Worm (Caenorhabditis elegans) whole organism, late embryonic: ENCODE data around the gene clec-24.

Experiments used
- C38D4.7 ChIP-seq: fragments of 200-800 bp; sonication (Bioruptor generic); optimal IDR thresholded peaks from 2 replicates; lab custom pipeline; 2018; ENCODE audit warnings: mild to moderate bottlenecking, missing genetic modification characterization, moderate library complexity, missing compliant biosample characterization
- F13H6.1 ChIP-seq: sonication (generic microtip); optimal IDR thresholded peaks from 2 replicates; lab custom pipeline; 2016; ENCODE audit warnings: missing genetic modification characterization, missing compliant biosample characterization
- K02D7.2 ChIP-seq: sonication (generic microtip); optimal IDR thresholded peaks from 2 replicates; lab custom pipeline; 2017; ENCODE audit warnings: mild to moderate bottlenecking, missing genetic modification characterization, missing compliant biosample characterization
- K09A11.1 ChIP-seq: sonication (generic microtip); optimal IDR thresholded peaks from 2 replicates; lab custom pipeline; 2017; ENCODE audit warnings: antibody characterized with exemption, mild to moderate bottlenecking, missing genetic modification characterization, missing compliant biosample characterization; ENCODE audit not compliant: insufficient read depth
- T23F11.4 ChIP-seq: fragments of 200-800 bp; sonication (Bioruptor generic); optimal IDR thresholded peaks from 2 replicates; lab custom pipeline; 2018; ENCODE audit warnings: mild to moderate bottlenecking, missing genetic modification characterization, missing compliant biosample characterization
- Y22D7AL.16 ChIP-seq: sonication (generic microtip); optimal IDR thresholded peaks from 2 replicates; lab custom pipeline; 2016; ENCODE audit warnings: missing genetic modification characterization, missing compliant biosample characterization
- ceh-14 ChIP-seq: sonication (generic microtip); optimal IDR thresholded peaks from 2 replicates; lab custom pipeline; 2016; ENCODE audit warnings: missing genotype, missing genetic modification characterization, missing compliant biosample characterization
- ceh-19 ChIP-seq: fragments of 200-800 bp; sonication (Bioruptor generic); optimal IDR thresholded peaks from 2 replicates; lab custom pipeline; 2018; ENCODE audit warnings: mild to moderate bottlenecking, missing genetic modification characterization, missing compliant biosample characterization
- ceh-2 ChIP-seq: sonication (generic microtip); optimal IDR thresholded peaks from 2 replicates; lab custom pipeline; 2016; ENCODE audit warnings: missing genotype, missing genetic modification characterization, missing compliant biosample characterization
- ceh-22 ChIP-seq: sonication (generic microtip); optimal IDR thresholded peaks from 2 replicates; lab custom pipeline; 2017; ENCODE audit warnings: missing biosample characterization, missing genetic modification characterization
- ceh-34 ChIP-seq: sonication (generic microtip); optimal IDR thresholded peaks from 2 replicates; lab custom pipeline; 2016; ENCODE audit warnings: mild to moderate bottlenecking, missing genetic modification characterization, missing compliant biosample characterization
- ceh-6 ChIP-seq: fragments of 200-800 bp; sonication (Bioruptor generic); optimal IDR thresholded peaks from 2 replicates; lab custom pipeline; 2018; ENCODE audit warnings: mild to moderate bottlenecking, missing genetic modification characterization, missing compliant biosample characterization
- che-1 ChIP-seq: sonication (generic microtip); optimal IDR thresholded peaks from 2 replicates; lab custom pipeline; 2016; ENCODE audit warnings: mild to moderate bottlenecking, missing genetic modification characterization, missing compliant biosample characterization
- dmd-4 ChIP-seq: sonication (generic microtip); optimal IDR thresholded peaks from 2 replicates; lab custom pipeline; 2016; ENCODE audit warnings: borderline replicate concordance, missing genetic modification characterization, missing compliant biosample characterization
- elt-2 ChIP-seq: sonication (generic microtip); optimal IDR thresholded peaks from 2 replicates; lab custom pipeline; 2016; ENCODE audit warnings: missing genetic modification reagents, missing genetic modification characterization, missing compliant biosample characterization
- eyg-1 ChIP-seq: sonication (generic microtip); optimal IDR thresholded peaks from 2 replicates; lab custom pipeline; 2016; ENCODE audit warnings: missing genotype, missing genetic modification characterization, missing compliant biosample characterization
- fax-1 ChIP-seq: sonication (generic microtip); optimal IDR thresholded peaks from 2 replicates; lab custom pipeline; 2016; ENCODE audit warnings: missing genotype, missing genetic modification characterization, missing compliant biosample characterization
- fkh-6 ChIP-seq: sonication (generic microtip); optimal IDR thresholded peaks from 2 replicates; lab custom pipeline; 2016; ENCODE audit warnings: missing genetic modification characterization, missing compliant biosample characterization
- gmeb-2 ChIP-seq: sonication (generic microtip); optimal IDR thresholded peaks from 2 replicates; lab custom pipeline; 2016; ENCODE audit warnings: missing genetic modification characterization, inconsistent platforms, missing compliant biosample characterization
- hlh-13 ChIP-seq: fragments of 200-800 bp; sonication (Bioruptor generic); optimal IDR thresholded peaks from 2 replicates; lab custom pipeline; 2018; ENCODE audit warnings: mild to moderate bottlenecking, missing genetic modification characterization, missing compliant biosample characterization
- hlh-30 ChIP-seq: sonication (generic microtip); optimal IDR thresholded peaks from 2 replicates; lab custom pipeline; 2017; ENCODE audit warnings: antibody characterized with exemption, missing genetic modification characterization, missing compliant biosample characterization; ENCODE audit not compliant: insufficient read depth
- hlh-6 ChIP-seq: sonication (generic microtip); optimal IDR thresholded peaks from 2 replicates; lab custom pipeline; 2016; ENCODE audit warnings: missing genotype, missing genetic modification characterization, missing compliant biosample characterization
- hlh-8 ChIP-seq: sonication (generic microtip); optimal IDR thresholded peaks from 2 replicates; lab custom pipeline; 2016; ENCODE audit warnings: missing genotype, missing genetic modification characterization, missing compliant biosample characterization
- lin-11 ChIP-seq: fragments of 200-800 bp; sonication (Bioruptor generic); optimal IDR thresholded peaks from 2 replicates; lab custom pipeline; 2018; ENCODE audit warnings: mild to moderate bottlenecking, missing genetic modification characterization, missing compliant biosample characterization
- nhr-11 ChIP-seq: fragments of 150-350 bp; optimal IDR thresholded peaks from 2 replicates; lab custom pipeline; 2014; ENCODE audit warnings: missing biosample characterization, missing genetic modification characterization
- odd-2 ChIP-seq: sonication (generic microtip); optimal IDR thresholded peaks from 2 replicates; lab custom pipeline; 2017; ENCODE audit warnings: antibody characterized with exemption, mild to moderate bottlenecking, missing genetic modification characterization, missing compliant biosample characterization
- pag-3 ChIP-seq: sonication (generic microtip); optimal IDR thresholded peaks from 2 replicates; lab custom pipeline; 2016; ENCODE audit warnings: missing compliant biosample characterization, missing genetic modification characterization, borderline replicate concordance
- pat-9 ChIP-seq: fragments of 200-800 bp; sonication (Bioruptor generic); optimal IDR thresholded peaks from 2 replicates; lab custom pipeline; 2018; ENCODE audit warnings: mild to moderate bottlenecking, missing genetic modification characterization, moderate library complexity, missing compliant biosample characterization
- pha-2 ChIP-seq: sonication (generic microtip); optimal IDR thresholded peaks from 2 replicates; lab custom pipeline; 2017; ENCODE audit warnings: mild to moderate bottlenecking, missing genetic modification characterization, missing compliant biosample characterization
- pha-4 ChIP-seq: fragments of 150-350 bp; optimal IDR thresholded peaks from 2 replicates; lab custom pipeline; 2018; ENCODE audit warnings: missing biosample characterization, missing genetic modification reagents, missing genetic modification characterization
- pqm-1 ChIP-seq: sonication (generic microtip); optimal IDR thresholded peaks from 2 replicates; lab custom pipeline; 2016; ENCODE audit warnings: missing genetic modification characterization, missing compliant biosample characterization
- pros-1 ChIP-seq: fragments of 150-350 bp; optimal IDR thresholded peaks from 2 replicates; lab custom pipeline; 2014; ENCODE audit warnings: missing biosample characterization, missing genetic modification reagents, missing genetic modification characterization
- ref-2 ChIP-seq: sonication (generic microtip); optimal IDR thresholded peaks from 2 replicates; lab custom pipeline; 2016; ENCODE audit warnings: missing genetic modification characterization, missing compliant biosample characterization
- sdc-2 ChIP-seq: sonication (generic microtip); optimal IDR thresholded peaks from 2 replicates; lab custom pipeline; 2016; ENCODE audit warnings: missing genotype, missing genetic modification characterization, missing compliant biosample characterization
- sox-2 ChIP-seq: fragments of 200-800 bp; sonication (Bioruptor generic); IDR thresholded peaks from 2 replicates; pipeline ENCODE4 v1.3.6; 2022; ENCODE audit warnings: missing genetic modification reagents, missing genetic modification characterization, missing compliant biosample characterization
- syd-9 ChIP-seq: sonication (generic microtip); optimal IDR thresholded peaks from 2 replicates; lab custom pipeline; 2016; ENCODE audit warnings: mild to moderate bottlenecking, missing genetic modification characterization, moderate library complexity, missing compliant biosample characterization
- unc-3 ChIP-seq, 2 experiments: fragments of 200-800 bp in 1 of 2; sonication (Bioruptor generic) in 1 of 2; sonication (generic microtip) in 1 of 2; conservative IDR thresholded peaks in 1 of 2; optimal IDR thresholded peaks in 1 of 2; 2 replicates each; pipeline versions ENCODE4 v1.3.6 to Lab custom; 2016 to 2022; ENCODE audit warnings: missing compliant biosample characterization in 2 of 2, missing genetic modification characterization in 2 of 2, missing genetic modification reagents in 1 of 2
- unc-55 ChIP-seq: sonication (generic microtip); optimal IDR thresholded peaks from 2 replicates; lab custom pipeline; 2017; ENCODE audit warnings: missing biosample characterization, missing genetic modification reagents, missing genetic modification characterization
- unc-86 ChIP-seq: sonication (generic microtip); optimal IDR thresholded peaks from 2 replicates; lab custom pipeline; 2016; ENCODE audit warnings: missing genetic modification characterization, missing compliant biosample characterization
- zip-5 ChIP-seq: sonication (generic microtip); optimal IDR thresholded peaks from 2 replicates; lab custom pipeline; 2016; ENCODE audit warnings: missing genetic modification characterization, missing compliant biosample characterization

The clec-24 gene

ce11 chrV:16821270-16821737 is 40.5 kb upstream of the clec-24 start, which contains the start of gene T20B3.14:
T20B3.14 (minus strand) TSS chrV:16821320.
- no peak for TF ChIP-seq ceh-6
- TF ChIP-seq unc-86 (tag; lab: Kevin White, UChicago) = no peak
- no peak for TF ChIP-seq Y22D7AL.16 (tag; lab: Kevin White, UChicago)
- TF ChIP-seq pha-4 (tag; lab: Kevin White, UChicago) = no peak
- no peak for TF ChIP-seq ceh-14 (tag; lab: Kevin White, UChicago)
- TF ChIP-seq zip-5 (tag; lab: Kevin White, UChicago) = no peak
- no peak for TF ChIP-seq hlh-30 (tag; lab: Kevin White, UChicago)
- no peak for TF ChIP-seq K09A11.1 (tag; lab: Kevin White, UChicago)
- no peak for TF ChIP-seq pat-9 (tag; lab: Kevin White, UChicago)
- TF ChIP-seq hlh-13 (GFP tag; lab: Kevin White, UChicago) = no peak
- no peak for TF ChIP-seq che-1 (tag; lab: Kevin White, UChicago)
- no peak for TF ChIP-seq pqm-1 (tag; lab: Kevin White, UChicago)

- no peak for TF ChIP-seq F13H6.1 (tag; lab: Kevin White, UChicago)
These were observed 34.3 kb upstream of the clec-24 start, which contains the start of gene srh-216 for ce11 chrV:16827485-16827884. srh-216 (minus strand) TSS chrV:16827585.

- no peak for TF ChIP-seq sox-2 (GFP tag; lab: Robert Waterston, UW)
- TF ChIP-seq dmd-4 (tag; lab: Kevin White, UChicago) = no peak
- no peak for TF ChIP-seq pag-3 (tag; lab: Kevin White, UChicago)
These were observed 32.4 kb upstream of the clec-24 start, which contains the start of gene srh-214 for ce11 chrV:16829396-16829795. srh-214 (minus strand) TSS chrV:16829755.

ce11 chrV:16831310-16831709 is 30.5 kb upstream of the clec-24 start:
- TF ChIP-seq odd-2 = no peak
- TF ChIP-seq lin-11 (tag; lab: Kevin White, UChicago) = no peak
- no peak for TF ChIP-seq hlh-13 (GFP tag; lab: Kevin White, UChicago)
- no peak for TF ChIP-seq ceh-34 (tag; lab: Kevin White, UChicago)
- no peak for TF ChIP-seq T23F11.4 (GFP tag; lab: Kevin White, UChicago)
- no peak for TF ChIP-seq hlh-6
- no peak for TF ChIP-seq unc-86 (tag; lab: Kevin White, UChicago)
- no peak for TF ChIP-seq sdc-2
- TF ChIP-seq eyg-1 (tag; lab: Kevin White, UChicago) = no peak
- no peak for TF ChIP-seq unc-55 (GFP tag; lab: Kevin White, UChicago)
- TF ChIP-seq ref-2 = no peak
- no peak for TF ChIP-seq dmd-4 (tag; lab: Kevin White, UChicago)
- no peak for TF ChIP-seq syd-9 (tag; lab: Kevin White, UChicago)
- TF ChIP-seq unc-3 (GFP tag; conservative IDR thresholded peaks at IDR 0.05; lab: Robert Waterston, UW) = no peak
- no peak for TF ChIP-seq unc-3 (tag; optimal IDR thresholded peaks at IDR 0.05; lab: Kevin White, UChicago)
- no peak for TF ChIP-seq sox-2 (GFP tag; lab: Robert Waterston, UW)
- no peak for TF ChIP-seq C38D4.7 (GFP tag; lab: Kevin White, UChicago)
- TF ChIP-seq pros-1 (tag; lab: Kevin White, UChicago) = no peak
- no peak for TF ChIP-seq ceh-2 (tag; lab: Kevin White, UChicago)
- no peak for TF ChIP-seq F13H6.1 (tag; lab: Kevin White, UChicago)

- TF ChIP-seq nhr-11 (tag; lab: Kevin White, UChicago) = no peak
- no peak for TF ChIP-seq pha-4 (tag; lab: Kevin White, UChicago)
- no peak for TF ChIP-seq pha-2 (tag; lab: Kevin White, UChicago)
- no peak for TF ChIP-seq hlh-8 (tag; lab: Kevin White, UChicago)
- no peak for TF ChIP-seq zip-5 (tag; lab: Kevin White, UChicago)
- no peak for TF ChIP-seq fkh-6 (tag; lab: Kevin White, UChicago)
- TF ChIP-seq fax-1 (tag; lab: Kevin White, UChicago) = no peak
- no peak for TF ChIP-seq eyg-1 (tag; lab: Kevin White, UChicago)
- TF ChIP-seq gmeb-2 (tag; lab: Kevin White, UChicago) = no peak
- TF ChIP-seq T23F11.4 (GFP tag; lab: Kevin White, UChicago) = no peak
- TF ChIP-seq elt-2 (tag; lab: Kevin White, UChicago) = no peak
- TF ChIP-seq unc-55 (GFP tag; lab: Kevin White, UChicago) = no peak
- TF ChIP-seq ceh-22 (tag; lab: Kevin White, UChicago) = no peak
- TF ChIP-seq K02D7.2 (tag; lab: Kevin White, UChicago) = no peak
- no peak for TF ChIP-seq ceh-6
- TF ChIP-seq ceh-19 (GFP tag; lab: Kevin White, UChicago) = no peak
These were observed 29.9 kb upstream of the clec-24 start, which contains the start of gene srh-215 for ce11 chrV:16831921-16832320. srh-215 (minus strand) TSS chrV:16832021.
